Fruit fly (Drosophila melanogaster): ENCODE measurements around the gene tim.

DNA sequence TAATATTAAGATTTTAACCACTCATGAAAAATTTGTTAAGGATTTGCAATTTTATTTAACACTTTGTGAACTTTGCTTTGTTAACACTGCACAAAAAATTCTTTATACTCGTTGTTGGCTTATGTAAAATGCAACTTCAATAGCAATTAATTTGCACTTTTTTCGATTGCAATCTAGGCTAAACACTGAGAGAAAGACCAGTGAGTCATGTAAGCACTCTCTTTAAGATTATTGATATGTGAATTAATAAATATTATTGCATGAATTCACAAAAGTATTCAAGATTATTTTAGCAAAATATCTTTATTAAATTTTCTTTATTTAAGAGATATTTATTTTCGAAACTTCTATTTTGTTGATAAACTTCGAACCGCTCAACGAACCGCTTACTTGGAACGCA, 1.1 kb downstream of the tim start:
- TF ChIP-seq bab1 (GFP tag; optimal IDR thresholded peaks at IDR 0.05) (no peak), CG12768 (GFP tag; optimal IDR thresholded peaks at IDR 0.05) (no peak), Crg-1 (GFP tag; optimal IDR thresholded peaks at IDR 0.05) (no peak), CG7045 (GFP tag; optimal IDR thresholded peaks at IDR 0.05) (no peak), Mnt (GFP tag; optimal IDR thresholded peaks at IDR 0.05) (no peak), kay (GFP tag; ENCODE audit: borderline replicate concordance) (peak; percentile 32), pad (GFP tag; optimal IDR thresholded peaks at IDR 0.05) (no peak), Hr96 (GFP tag; optimal IDR thresholded peaks at IDR 0.05) (no peak), CG5204 (GFP tag; optimal IDR thresholded peaks at IDR 0.05) (no peak), cnc (optimal IDR thresholded peaks at IDR 0.05) (no peak), toe (GFP tag; optimal IDR thresholded peaks at IDR 0.05) (no peak), tj (GFP tag; optimal IDR thresholded peaks at IDR 0.05) (peak; percentile 69)
